Fruit fly (Drosophila melanogaster): Measurements from ENCODE around the gene CG12104.

The CG12104 gene

DNA sequence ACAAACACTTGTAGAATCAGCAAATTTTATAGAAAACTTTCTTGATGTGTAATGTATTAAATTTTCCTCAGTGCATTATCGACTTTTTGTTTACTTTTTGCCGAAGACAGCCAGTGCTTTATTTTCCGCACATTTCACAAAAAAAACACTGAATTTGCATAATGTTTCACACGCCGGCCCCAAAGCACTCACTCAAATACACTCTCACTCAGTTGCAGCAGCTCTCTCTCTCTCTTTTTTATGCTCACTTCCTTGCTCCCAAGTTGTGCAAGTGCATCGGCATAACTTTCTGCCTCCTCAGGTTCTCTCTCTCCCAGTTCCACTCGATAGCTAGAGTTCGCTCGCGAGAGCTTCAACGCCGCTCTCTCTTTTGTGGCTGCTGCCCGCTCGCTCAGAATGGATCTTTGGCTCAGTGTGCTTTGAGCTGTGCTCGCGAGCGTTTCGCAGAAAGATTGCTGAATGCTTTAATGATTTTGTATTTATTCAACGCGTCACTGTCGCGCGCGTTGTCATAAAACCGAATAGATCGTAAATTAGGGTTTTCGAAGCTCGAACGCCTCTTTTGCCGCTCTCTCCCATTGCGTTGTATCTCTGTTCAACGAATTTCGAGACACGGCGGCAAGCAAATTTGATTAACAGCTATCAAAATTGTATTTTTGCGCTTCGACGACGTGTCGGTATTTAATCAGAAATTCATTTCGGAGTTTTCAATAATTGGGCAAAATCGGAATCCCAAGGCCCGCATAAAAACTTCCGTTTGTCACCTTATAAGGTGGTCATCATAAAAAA is 16.0 kb downstream of the CG12104 start (continued):
- TF ChIP-seq CG15011 (GFP tag; optimal IDR thresholded peaks at IDR 0.05) (no peak), CG13424 (tag; optimal IDR thresholded peaks at IDR 0.05) (no peak), Tbp (GFP tag; optimal IDR thresholded peaks at IDR 0.05) (no peak), fu2 (GFP tag; optimal IDR thresholded peaks at IDR 0.05) (no peak), CG17829 (tag; optimal IDR thresholded peaks at IDR 0.05) (peak; percentile 6), sr (GFP tag; IDR thresholded peaks at IDR 0.05) (no peak), Ptx1 (GFP tag; IDR thresholded peaks at IDR 0.05) (no peak), Dbx (GFP tag; IDR thresholded peaks at IDR 0.05) (peak; percentile 52; the same call in 1 of the 3 replicates), ftz-f1 (GFP tag; optimal IDR thresholded peaks at IDR 0.05) (peak; percentile 9), BEAF-32 (GFP tag; optimal IDR thresholded peaks at IDR 0.05) (no peak), dm (GFP tag; optimal IDR thresholded peaks at IDR 0.05) (no peak), CG11085 (GFP tag; IDR thresholded peaks at IDR 0.05) (no peak), tin (GFP tag; optimal IDR thresholded peaks at IDR 0.05) (no peak), CG16813 (GFP tag; IDR thresholded peaks at IDR 0.05; ENCODE audit: partially characterized antibody) (no peak), CG3995 (GFP tag; optimal IDR thresholded peaks at IDR 0.05) (no peak), Poxn (GFP tag; IDR thresholded peaks at IDR 0.05) (no peak), Bteb2 (GFP tag; optimal IDR thresholded peaks at IDR 0.05) (no peak), YL-1 (GFP tag; optimal IDR thresholded peaks at IDR 0.05) (no peak), Sry-δ (GFP tag; optimal IDR thresholded peaks at IDR 0.05) (no peak), vnd (GFP tag; IDR thresholded peaks at IDR 0.05; ENCODE audit: partially characterized antibody) (no peak), tgo (GFP tag; IDR thresholded peaks at IDR 0.05) (no peak), Atf6 (GFP tag; IDR thresholded peaks at IDR 0.05) (0 out of 2 replicates have a peak, but pooled peaks have one; percentile 36), fd64A (GFP tag; optimal IDR thresholded peaks at IDR 0.05) (no peak), CG7786 (GFP tag; optimal IDR thresholded peaks at IDR 0.05) (no peak), Dfd (GFP tag; optimal IDR thresholded peaks at IDR 0.05) (no peak), CG17186 (GFP tag; optimal IDR thresholded peaks at IDR 0.05) (no peak), CG3838 (GFP tag; optimal IDR thresholded peaks at IDR 0.05) (no peak), CG15601 (tag; optimal IDR thresholded peaks at IDR 0.05) (no peak), Mes4 (GFP tag; optimal IDR thresholded peaks at IDR 0.05) (no peak), CHES-1-like (GFP tag; optimal IDR thresholded peaks at IDR 0.05) (no peak), Mad (GFP tag; optimal IDR thresholded peaks at IDR 0.05) (no peak), CG42726 (GFP tag; IDR thresholded peaks at IDR 0.05; ENCODE audit: partially characterized antibody) (no peak; the same call in 1 of the 2 replicates), psq (GFP tag; optimal IDR thresholded peaks at IDR 0.05) (no peak), Awh (GFP tag; IDR thresholded peaks at IDR 0.05) (peak; percentile 27; the same call in 1 of the 2 replicates), pros (GFP tag; optimal IDR thresholded peaks at IDR 0.05) (peak; percentile 6), CG32532 (GFP tag; IDR thresholded peaks at IDR 0.05) (peak; percentile 65), Ets97D (GFP tag; optimal IDR thresholded peaks at IDR 0.05) (no peak), ash1 (GFP tag; optimal IDR thresholded peaks at IDR 0.05) (no peak), Sox102F (GFP tag; optimal IDR thresholded peaks at IDR 0.05) (no peak), Rx (GFP tag; IDR thresholded peaks at IDR 0.05) (no peak), CG3407 (GFP tag; optimal IDR thresholded peaks at IDR 0.05) (no peak), HLH3B (GFP tag; IDR thresholded peaks at IDR 0.05) (no peak; the same call in 1 of the 2 replicates), CG11456 (GFP tag; IDR thresholded peaks at IDR 0.05) (no peak), CG11723 (GFP tag; optimal IDR thresholded peaks at IDR 0.05) (no peak), CG6854 (GFP tag; optimal IDR thresholded peaks at IDR 0.05) (peak; percentile 50), CG10543 (GFP tag; optimal IDR thresholded peaks at IDR 0.05) (peak; percentile 5), CG11560 (tag; IDR thresholded peaks at IDR 0.05) (no peak), cg (GFP tag; optimal IDR thresholded peaks at IDR 0.05) (peak; percentile 39), CG30020 (tag; optimal IDR thresholded peaks at IDR 0.05) (no peak), CG14860 (GFP tag; IDR thresholded peaks at IDR 0.05; ENCODE audit: partially characterized antibody) (no peak; the same call in 2 of the 3 replicates)
